Worm (Caenorhabditis elegans): Measurements from ENCODE around the gene pcyt-2.2.

Gene pcyt-2.2

DNA sequence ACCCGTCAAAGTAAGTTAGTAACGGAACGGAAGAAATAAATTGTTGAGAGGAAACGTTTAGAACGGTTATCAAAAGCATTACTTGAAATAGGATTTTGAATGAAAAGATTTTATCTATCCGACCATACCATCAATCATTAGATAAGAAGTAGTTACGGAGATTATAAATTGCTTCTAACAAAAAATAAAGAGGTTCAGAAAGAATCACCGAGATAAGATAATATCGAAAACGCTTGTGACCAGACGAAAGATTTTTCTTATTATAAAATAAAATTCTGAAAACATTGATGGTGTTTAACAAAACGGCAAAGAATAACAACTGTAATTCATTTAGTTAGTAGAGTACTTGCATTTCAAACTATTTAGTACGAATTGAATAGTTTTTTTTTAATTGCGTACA is 3.2 kb upstream of the pcyt-2.2 start, which contains the start of gene C39D10.8:
Gene C39D10.8 (minus strand): TSS at position 101 of the 400 bp plus-strand sequence.
- TF ChIP-seq nfya-1 (tag; optimal IDR thresholded peaks at IDR 0.05) (no peak), elt-2 (tag; optimal IDR thresholded peaks at IDR 0.05) (peak; percentile 30), K02D7.2 (tag; optimal IDR thresholded peaks at IDR 0.05) (no peak)

DNA sequence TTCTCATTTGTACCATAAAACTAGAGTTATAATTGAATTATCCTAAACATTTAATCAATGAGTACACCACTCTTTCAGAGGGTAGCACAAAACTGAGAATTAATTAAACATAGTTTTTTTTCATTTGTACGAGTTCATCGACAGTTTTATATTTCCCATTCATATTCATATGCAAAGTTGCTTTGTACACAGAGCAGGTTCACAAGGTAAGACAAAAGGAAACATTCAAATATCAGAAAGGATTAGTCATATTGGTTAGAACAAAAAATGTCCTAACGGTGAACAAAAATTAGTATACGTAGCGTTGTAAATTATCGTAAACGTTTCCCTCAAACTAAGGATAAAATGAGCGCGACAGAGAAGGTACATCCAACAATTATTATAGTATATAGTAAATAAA is 2.8 kb upstream of the pcyt-2.2 start:
- TF ChIP-seq ceh-9 (tag; optimal IDR thresholded peaks at IDR 0.05) (no peak), ttx-3 (tag; optimal IDR thresholded peaks at IDR 0.05) (no peak), ceh-24 (tag; optimal IDR thresholded peaks at IDR 0.05) (no peak), nhr-232 (tag; optimal IDR thresholded peaks at IDR 0.05) (no peak), npax-4 (tag; optimal IDR thresholded peaks at IDR 0.05) (no peak), ceh-31 (tag; optimal IDR thresholded peaks at IDR 0.05) (no peak), dve-1 (tag; optimal IDR thresholded peaks at IDR 0.05) (no peak), sox-2 (GFP tag; IDR thresholded peaks at IDR 0.05) (no peak), eyg-1 (tag; optimal IDR thresholded peaks at IDR 0.05) (no peak), dmd-4 (tag; optimal IDR thresholded peaks at IDR 0.05; ENCODE audit: borderline replicate concordance) (no peak), unc-42 (tag; optimal IDR thresholded peaks at IDR 0.05) (no peak), tbx-2 (tag; optimal IDR thresholded peaks at IDR 0.05) (no peak), ceh-14 (tag; optimal IDR thresholded peaks at IDR 0.05) (no peak), che-1 (tag; optimal IDR thresholded peaks at IDR 0.05) (no peak), ahr-1 (tag; optimal IDR thresholded peaks at IDR 0.05) (no peak), Y22D7AL.16 (tag; optimal IDR thresholded peaks at IDR 0.05) (no peak), madf-2 (tag; optimal IDR thresholded peaks at IDR 0.05) (no peak), ceh-34 (tag; optimal IDR thresholded peaks at IDR 0.05) (no peak)

DNA sequence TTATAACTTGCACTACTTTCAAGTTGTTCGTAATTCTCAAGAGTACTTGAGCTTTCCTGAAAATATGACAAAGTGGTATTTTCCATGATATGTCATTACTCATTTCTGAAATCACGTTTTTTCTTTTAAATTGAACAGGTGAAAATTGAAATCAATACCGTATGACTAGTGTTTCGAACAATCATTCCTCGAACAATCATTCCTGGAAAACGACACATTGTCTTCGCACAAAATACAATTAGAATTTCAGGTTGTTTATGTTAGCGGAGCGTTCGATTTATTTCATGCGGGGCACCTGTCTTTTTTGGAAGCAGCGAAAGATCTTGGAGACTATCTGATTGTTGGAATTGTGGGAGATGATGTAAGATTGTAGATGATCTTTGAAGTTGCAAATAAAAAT is 2.1 kb downstream of the pcyt-2.2 start:
- TF ChIP-seq T23F11.4 (GFP tag; optimal IDR thresholded peaks at IDR 0.05): no peak
- no peak for TF ChIP-seq lim-6 (tag; optimal IDR thresholded peaks at IDR 0.05)
- TF ChIP-seq ceh-22 (tag; optimal IDR thresholded peaks at IDR 0.05): no peak
- no peak for TF ChIP-seq ceh-30 (tag; optimal IDR thresholded peaks at IDR 0.05)
- TF ChIP-seq ceh-9 (tag; optimal IDR thresholded peaks at IDR 0.05): no peak
- no peak for TF ChIP-seq nhr-232 (tag; optimal IDR thresholded peaks at IDR 0.05)
- TF ChIP-seq ceh-34 (tag; optimal IDR thresholded peaks at IDR 0.05): no peak
- TF ChIP-seq ceh-48 (tag; optimal IDR thresholded peaks at IDR 0.05): no peak

DNA sequence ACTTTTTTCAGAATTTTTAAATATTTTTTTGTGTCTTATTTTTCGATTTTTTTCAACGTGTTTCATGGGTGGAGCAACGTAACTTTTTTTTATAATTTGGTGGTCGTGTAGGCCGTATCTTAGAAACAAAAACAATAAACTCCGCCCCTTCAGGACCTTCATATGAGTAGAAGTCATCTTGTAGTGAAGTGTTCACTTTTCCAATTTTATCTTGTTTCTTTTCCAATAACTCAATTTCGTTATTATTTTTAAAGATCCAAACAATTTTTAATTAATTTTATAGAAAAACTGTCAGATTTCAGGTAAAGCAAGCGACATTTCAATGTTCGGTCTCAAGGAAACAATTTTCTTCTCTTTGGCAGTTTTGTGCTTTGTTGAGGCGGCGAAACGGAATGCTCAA is 4.8 kb downstream of the pcyt-2.2 start, which contains the start of gene C39D10.2:
Gene C39D10.2 (plus strand): TSS at position 301 of the 400 bp plus-strand sequence.
- TF ChIP-seq hlh-13 (GFP tag; optimal IDR thresholded peaks at IDR 0.05) (no peak), ama-1 (optimal IDR thresholded peaks at IDR 0.05) (no peak), ceh-14 (tag; optimal IDR thresholded peaks at IDR 0.05) (no peak), fax-1 (tag; optimal IDR thresholded peaks at IDR 0.05) (no peak), pha-2 (tag; optimal IDR thresholded peaks at IDR 0.05) (no peak)

DNA sequence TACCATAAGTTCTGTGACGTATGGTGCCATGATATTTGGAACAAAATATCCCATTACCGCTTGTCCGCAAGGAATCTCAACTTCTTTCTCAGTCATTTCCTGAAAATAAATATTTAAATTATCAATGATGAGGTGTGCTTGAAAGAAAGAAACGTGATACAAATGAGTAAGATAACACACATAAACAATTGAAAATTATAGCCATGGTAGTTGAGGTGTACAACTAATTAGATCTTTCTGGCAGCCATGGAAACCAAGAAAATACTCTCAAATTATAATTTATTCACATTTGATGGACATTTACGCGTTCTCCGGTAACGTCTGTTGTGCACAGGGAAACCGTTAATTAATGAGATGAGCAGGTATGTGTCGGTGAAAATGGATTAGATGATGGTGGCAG is 8.2 kb downstream of the pcyt-2.2 start, which contains the start of gene C39D10.5:
Gene C39D10.5 (minus strand): TSS at position 101 of the 400 bp plus-strand sequence.
- TF ChIP-seq syd-9 (tag; optimal IDR thresholded peaks at IDR 0.05) (no peak), sox-4 (tag; optimal IDR thresholded peaks at IDR 0.05) (no peak), eyg-1 (tag; optimal IDR thresholded peaks at IDR 0.05) (no peak), Y22D7AL.16 (tag; optimal IDR thresholded peaks at IDR 0.05) (no peak), gmeb-2 (tag; optimal IDR thresholded peaks at IDR 0.05) (no peak), unc-55 (GFP tag; optimal IDR thresholded peaks at IDR 0.05) (no peak), C38D4.7 (GFP tag; optimal IDR thresholded peaks at IDR 0.05) (no peak), npax-4 (tag; optimal IDR thresholded peaks at IDR 0.05) (no peak), ceh-31 (tag; optimal IDR thresholded peaks at IDR 0.05) (no peak)
